Worm (Caenorhabditis elegans) whole organism, L1 larva: ENCODE measurements around the gene Y47D7A.18.

Source experiments
- C04F5.9 ChIP-seq: sonication (generic microtip); optimal IDR thresholded peaks from 2 replicates; lab custom pipeline; 2016; ENCODE audit warnings: missing genetic modification characterization, missing compliant biosample characterization
- efl-3 ChIP-seq: fragments of 200-800 bp; sonication (Bioruptor generic); optimal IDR thresholded peaks from 2 replicates; lab custom pipeline; 2018; ENCODE audit warnings: mild to moderate bottlenecking, missing genetic modification characterization, missing compliant biosample characterization
- hlh-4 ChIP-seq: sonication (generic microtip); optimal IDR thresholded peaks from 2 replicates; lab custom pipeline; 2016; ENCODE audit warnings: mild to moderate bottlenecking, missing genetic modification characterization, missing compliant biosample characterization
- mdl-1 ChIP-seq, 2 experiments: fragments of 150-350 bp; optimal IDR thresholded peaks; 2 replicates each; lab custom pipeline; 2014 to 2017; ENCODE audit warnings: missing biosample characterization in 2 of 2, missing genetic modification characterization in 2 of 2, inconsistent platforms in 1 of 2
- mep-1 ChIP-seq: fragments of 150-350 bp; optimal IDR thresholded peaks from 2 replicates; lab custom pipeline; 2014; ENCODE audit warnings: missing biosample characterization, missing genetic modification characterization
- nhr-11 ChIP-seq: fragments of 150-350 bp; optimal IDR thresholded peaks from 2 replicates; lab custom pipeline; 2014; ENCODE audit warnings: missing biosample characterization, missing genetic modification characterization
- unc-130 ChIP-seq: fragments of 150-350 bp; optimal IDR thresholded peaks from 2 replicates; lab custom pipeline; 2017; ENCODE audit warnings: missing biosample characterization, missing genetic modification characterization, inconsistent platforms

DNA sequence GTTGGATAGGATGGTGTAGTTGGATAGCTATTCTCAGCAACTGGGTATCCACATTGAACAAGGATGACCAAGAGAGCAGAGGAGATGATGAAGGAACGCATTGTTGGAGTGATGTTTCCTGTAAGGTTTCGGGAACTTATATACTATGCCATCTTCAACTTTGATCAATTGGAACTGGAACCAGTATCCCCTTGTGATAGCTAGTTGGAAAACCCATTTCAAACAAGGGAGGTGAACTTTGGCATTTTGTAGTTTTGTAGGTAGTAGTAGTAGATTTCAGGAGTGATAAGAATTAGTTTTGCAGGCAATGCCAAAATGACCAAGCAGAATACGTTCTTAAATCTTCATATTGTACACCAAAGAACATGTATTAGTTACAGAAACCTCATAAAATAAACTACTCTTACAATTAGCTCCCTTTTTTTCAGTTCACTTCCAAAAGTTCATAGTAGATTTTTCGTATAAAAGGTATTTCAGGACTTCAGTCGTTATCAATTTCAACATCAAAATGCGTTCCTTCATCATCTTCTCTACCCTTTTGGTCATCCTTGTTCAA lies 3.2 kb upstream of the Y47D7A.18 start, which contains the start of the genes Y47D7A.7 and Y47D7A.2:
- TF ChIP-seq nhr-11 (tag; lab: Kevin White, UChicago) (no peak), mep-1 (tag; lab: Kevin White, UChicago) (no peak), hlh-4 (tag; lab: Kevin White, UChicago) (no peak), unc-130 (tag; lab: Kevin White, UChicago) (no peak), mdl-1 (tag; optimal IDR thresholded peaks at IDR 0.05; lab: Kevin White, UChicago) (no peak), efl-3 (GFP tag; lab: Kevin White, UChicago) (no peak), C04F5.9 (tag; lab: Kevin White, UChicago) (no peak)
